Worm (Caenorhabditis elegans) whole organism, late embryonic: Measurements from ENCODE around the gene C06A8.8.

Source experiments
- K02D7.2 ChIP-seq: sonication (generic microtip); optimal IDR thresholded peaks from 2 replicates; lab custom pipeline; 2017; ENCODE audit warnings: mild to moderate bottlenecking, missing genetic modification characterization, missing compliant biosample characterization
- T23F11.4 ChIP-seq: fragments of 200-800 bp; sonication (Bioruptor generic); optimal IDR thresholded peaks from 2 replicates; lab custom pipeline; 2018; ENCODE audit warnings: mild to moderate bottlenecking, missing genetic modification characterization, missing compliant biosample characterization
- Y22D7AL.16 ChIP-seq: sonication (generic microtip); optimal IDR thresholded peaks from 2 replicates; lab custom pipeline; 2016; ENCODE audit warnings: missing genetic modification characterization, missing compliant biosample characterization
- ceh-18 ChIP-seq: sonication (generic microtip); optimal IDR thresholded peaks from 2 replicates; lab custom pipeline; 2016; ENCODE audit warnings: missing genetic modification characterization, missing compliant biosample characterization
- ceh-19 ChIP-seq: fragments of 200-800 bp; sonication (Bioruptor generic); optimal IDR thresholded peaks from 2 replicates; lab custom pipeline; 2018; ENCODE audit warnings: mild to moderate bottlenecking, missing genetic modification characterization, missing compliant biosample characterization
- ceh-22 ChIP-seq: sonication (generic microtip); optimal IDR thresholded peaks from 2 replicates; lab custom pipeline; 2017; ENCODE audit warnings: missing biosample characterization, missing genetic modification characterization
- ceh-24 ChIP-seq: sonication (generic microtip); optimal IDR thresholded peaks from 2 replicates; lab custom pipeline; 2016; ENCODE audit warnings: mild to moderate bottlenecking, missing genetic modification characterization, missing compliant biosample characterization
- ceh-45 ChIP-seq: fragments of 200-800 bp; sonication (Bioruptor generic); IDR thresholded peaks from 2 replicates; pipeline ENCODE4 v1.3.6; 2022; ENCODE audit warnings: missing genetic modification reagents, missing genetic modification characterization, missing compliant biosample characterization
- ceh-6 ChIP-seq: fragments of 200-800 bp; sonication (Bioruptor generic); optimal IDR thresholded peaks from 2 replicates; lab custom pipeline; 2018; ENCODE audit warnings: mild to moderate bottlenecking, missing genetic modification characterization, missing compliant biosample characterization
- ceh-9 ChIP-seq: sonication (generic microtip); optimal IDR thresholded peaks from 2 replicates; lab custom pipeline; 2016; ENCODE audit warnings: mild to moderate bottlenecking, missing genetic modification characterization, inconsistent platforms, missing compliant biosample characterization
- che-1 ChIP-seq: sonication (generic microtip); optimal IDR thresholded peaks from 2 replicates; lab custom pipeline; 2016; ENCODE audit warnings: mild to moderate bottlenecking, missing genetic modification characterization, missing compliant biosample characterization
- elt-2 ChIP-seq: sonication (generic microtip); optimal IDR thresholded peaks from 2 replicates; lab custom pipeline; 2016; ENCODE audit warnings: missing genetic modification reagents, missing genetic modification characterization, missing compliant biosample characterization
- elt-4 ChIP-seq: sonication (generic microtip); optimal IDR thresholded peaks from 2 replicates; lab custom pipeline; 2016; ENCODE audit warnings: missing genetic modification characterization, missing compliant biosample characterization
- ets-4 ChIP-seq: sonication (generic microtip); optimal IDR thresholded peaks from 2 replicates; lab custom pipeline; 2016; ENCODE audit warnings: missing genetic modification characterization, missing compliant biosample characterization
- fax-1 ChIP-seq: sonication (generic microtip); optimal IDR thresholded peaks from 2 replicates; lab custom pipeline; 2016; ENCODE audit warnings: missing genotype, missing genetic modification characterization, missing compliant biosample characterization
- fkh-10 ChIP-seq: fragments of 150-350 bp; optimal IDR thresholded peaks from 2 replicates; lab custom pipeline; 2014; ENCODE audit warnings: missing biosample characterization, missing genetic modification reagents, missing genetic modification characterization
- fkh-6 ChIP-seq: sonication (generic microtip); optimal IDR thresholded peaks from 2 replicates; lab custom pipeline; 2016; ENCODE audit warnings: missing genetic modification characterization, missing compliant biosample characterization
- hlh-13 ChIP-seq: fragments of 200-800 bp; sonication (Bioruptor generic); optimal IDR thresholded peaks from 2 replicates; lab custom pipeline; 2018; ENCODE audit warnings: mild to moderate bottlenecking, missing genetic modification characterization, missing compliant biosample characterization
- hlh-15 ChIP-seq: sonication (generic microtip); optimal IDR thresholded peaks from 2 replicates; lab custom pipeline; 2016; ENCODE audit warnings: missing genetic modification characterization, missing compliant biosample characterization
- hlh-30 ChIP-seq: sonication (generic microtip); optimal IDR thresholded peaks from 2 replicates; lab custom pipeline; 2017; ENCODE audit warnings: antibody characterized with exemption, missing genetic modification characterization, missing compliant biosample characterization; ENCODE audit not compliant: insufficient read depth
- hlh-8 ChIP-seq: sonication (generic microtip); optimal IDR thresholded peaks from 2 replicates; lab custom pipeline; 2016; ENCODE audit warnings: missing genotype, missing genetic modification characterization, missing compliant biosample characterization
- lim-6 ChIP-seq: sonication (generic microtip); optimal IDR thresholded peaks from 2 replicates; lab custom pipeline; 2016; ENCODE audit warnings: missing genetic modification characterization, missing compliant biosample characterization
- lin-11 ChIP-seq: fragments of 200-800 bp; sonication (Bioruptor generic); optimal IDR thresholded peaks from 2 replicates; lab custom pipeline; 2018; ENCODE audit warnings: mild to moderate bottlenecking, missing genetic modification characterization, missing compliant biosample characterization
- mec-3 ChIP-seq: sonication (generic microtip); optimal IDR thresholded peaks from 2 replicates; lab custom pipeline; 2016; ENCODE audit warnings: borderline replicate concordance, missing genetic modification characterization, missing compliant biosample characterization
- nfya-1 ChIP-seq: sonication (generic microtip); optimal IDR thresholded peaks from 2 replicates; lab custom pipeline; 2017; ENCODE audit warnings: missing genetic modification characterization, mild to moderate bottlenecking, missing compliant biosample characterization, antibody characterized with exemption, moderate library complexity
- nhr-11 ChIP-seq: fragments of 150-350 bp; optimal IDR thresholded peaks from 2 replicates; lab custom pipeline; 2014; ENCODE audit warnings: missing biosample characterization, missing genetic modification characterization
- nhr-232 ChIP-seq: sonication (generic microtip); optimal IDR thresholded peaks from 2 replicates; lab custom pipeline; 2016; ENCODE audit warnings: missing genetic modification characterization, missing compliant biosample characterization
- npax-4 ChIP-seq: sonication (generic microtip); optimal IDR thresholded peaks from 2 replicates; lab custom pipeline; 2016; ENCODE audit warnings: missing genetic modification characterization, missing compliant biosample characterization
- odd-2 ChIP-seq: sonication (generic microtip); optimal IDR thresholded peaks from 2 replicates; lab custom pipeline; 2017; ENCODE audit warnings: antibody characterized with exemption, mild to moderate bottlenecking, missing genetic modification characterization, missing compliant biosample characterization
- pax-1 ChIP-seq: fragments of 150-350 bp; optimal IDR thresholded peaks from 2 replicates; lab custom pipeline; 2014; ENCODE audit warnings: missing biosample characterization, missing genetic modification characterization
- pha-2 ChIP-seq: sonication (generic microtip); optimal IDR thresholded peaks from 2 replicates; lab custom pipeline; 2017; ENCODE audit warnings: mild to moderate bottlenecking, missing genetic modification characterization, missing compliant biosample characterization
- pha-4 ChIP-seq: fragments of 150-350 bp; optimal IDR thresholded peaks from 2 replicates; lab custom pipeline; 2018; ENCODE audit warnings: missing biosample characterization, missing genetic modification reagents, missing genetic modification characterization
- ref-2 ChIP-seq: sonication (generic microtip); optimal IDR thresholded peaks from 2 replicates; lab custom pipeline; 2016; ENCODE audit warnings: missing genetic modification characterization, missing compliant biosample characterization
- rnt-1 ChIP-seq: sonication (generic microtip); optimal IDR thresholded peaks from 2 replicates; lab custom pipeline; 2016; ENCODE audit warnings: missing genetic modification characterization, missing compliant biosample characterization
- sox-2 ChIP-seq: fragments of 200-800 bp; sonication (Bioruptor generic); IDR thresholded peaks from 2 replicates; pipeline ENCODE4 v1.3.6; 2022; ENCODE audit warnings: missing genetic modification reagents, missing genetic modification characterization, missing compliant biosample characterization
- syd-9 ChIP-seq: sonication (generic microtip); optimal IDR thresholded peaks from 2 replicates; lab custom pipeline; 2016; ENCODE audit warnings: mild to moderate bottlenecking, missing genetic modification characterization, moderate library complexity, missing compliant biosample characterization
- tbx-2 ChIP-seq: sonication (generic microtip); optimal IDR thresholded peaks from 2 replicates; lab custom pipeline; 2016; ENCODE audit warnings: missing genetic modification characterization, missing compliant biosample characterization
- tbx-7 ChIP-seq: sonication (generic microtip); optimal IDR thresholded peaks from 2 replicates; lab custom pipeline; 2016; ENCODE audit warnings: missing genotype, missing genetic modification characterization, missing compliant biosample characterization
- unc-42 ChIP-seq: sonication (generic microtip); optimal IDR thresholded peaks from 2 replicates; lab custom pipeline; 2016; ENCODE audit warnings: missing genotype, missing genetic modification characterization, missing compliant biosample characterization
- zip-5 ChIP-seq: sonication (generic microtip); optimal IDR thresholded peaks from 2 replicates; lab custom pipeline; 2016; ENCODE audit warnings: missing genetic modification characterization, missing compliant biosample characterization
- ztf-16 ChIP-seq: sonication (generic microtip); optimal IDR thresholded peaks from 2 replicates; lab custom pipeline; 2017; ENCODE audit warnings: missing genetic modification characterization, missing compliant biosample characterization

C06A8.8 gene

ce11 chrII:7777320-7777978, 5.6 kb upstream of the C06A8.8 start, which contains the start of gene mthf-1:
mthf-1 (minus strand) TSS chrII:7777823.
- TF ChIP-seq hlh-30 (tag; lab: Kevin White, UChicago) (peak; percentile 6), odd-2 (tag; lab: Kevin White, UChicago) (no peak), zip-5 (tag; lab: Kevin White, UChicago) (no peak), elt-2 (tag; lab: Kevin White, UChicago) (peak; percentile 81), ceh-9 (tag; lab: Kevin White, UChicago) (no peak)
- TF ChIP-seq, all 69 proteins: peak for 2

ce11 chrII:7776715-7777114, 4.9 kb upstream of the C06A8.8 start:
- no peak for TF ChIP-seq pha-2
- TF ChIP-seq fkh-10 (GFP tag; lab: Kevin White, UChicago): no peak
- TF ChIP-seq elt-2 (tag; lab: Kevin White, UChicago): peak; percentile 85
- TF ChIP-seq, all 69 proteins: peak for 1

- no peak for TF ChIP-seq ceh-24
- TF ChIP-seq mec-3 (tag; lab: Kevin White, UChicago): no peak
- TF ChIP-seq ceh-19: no peak
- no peak for TF ChIP-seq nhr-232 (tag; lab: Kevin White, UChicago)
- TF ChIP-seq unc-42 (tag; lab: Kevin White, UChicago): no peak
- no peak for TF ChIP-seq rnt-1 (tag; lab: Kevin White, UChicago)
- no peak for TF ChIP-seq ref-2 (tag; lab: Kevin White, UChicago)
- TF ChIP-seq zip-5 (tag; lab: Kevin White, UChicago): no peak
- TF ChIP-seq fkh-10 (GFP tag; lab: Kevin White, UChicago): no peak
These were observed 4.4 kb upstream of the C06A8.8 start for ce11 chrII:7776232-7776631.

ce11 chrII:7773427-7773993, 1.7 kb upstream of the C06A8.8 start:
- TF ChIP-seq pha-4: no peak
- TF ChIP-seq tbx-7 (tag; lab: Kevin White, UChicago): no peak
- TF ChIP-seq fax-1 (tag; lab: Kevin White, UChicago): no peak
- TF ChIP-seq unc-42 (tag; lab: Kevin White, UChicago): no peak
- TF ChIP-seq lin-11 (tag; lab: Kevin White, UChicago): no peak
- no peak for TF ChIP-seq fkh-10 (GFP tag; lab: Kevin White, UChicago)
- no peak for TF ChIP-seq pax-1
- TF ChIP-seq nhr-232 (tag; lab: Kevin White, UChicago): no peak
- TF ChIP-seq, all 69 proteins: peak for 0

ce11 chrII:7772411-7772810, 594 bp upstream of the C06A8.8 start, which contains the start of gene C06A8.6:
C06A8.6 (plus strand) TSS chrII:7772499.
- TF ChIP-seq npax-4 (tag; lab: Kevin White, UChicago): no peak
- no peak for TF ChIP-seq ceh-6 (GFP tag; lab: Kevin White, UChicago)
- no peak for TF ChIP-seq pha-2
- no peak for TF ChIP-seq ets-4 (tag; lab: Kevin White, UChicago)
- TF ChIP-seq hlh-15 (tag; lab: Kevin White, UChicago): no peak
- no peak for TF ChIP-seq syd-9 (tag; lab: Kevin White, UChicago)
- TF ChIP-seq ztf-16 (tag; lab: Kevin White, UChicago): no peak
- no peak for TF ChIP-seq fkh-6
- TF ChIP-seq pax-1: no peak
- TF ChIP-seq tbx-2 (tag; lab: Kevin White, UChicago): no peak

ce11 chrII:7770253-7770652, 1.6 kb downstream of the C06A8.8 start:
- TF ChIP-seq nhr-11 (tag; lab: Kevin White, UChicago) (no peak), ceh-45 (no peak), nhr-232 (tag; lab: Kevin White, UChicago) (no peak), lin-11 (tag; lab: Kevin White, UChicago) (no peak), elt-4 (tag; lab: Kevin White, UChicago) (no peak), ceh-22 (tag; lab: Kevin White, UChicago) (no peak), pha-4 (no peak), hlh-8 (no peak), T23F11.4 (no peak), hlh-13 (GFP tag; lab: Kevin White, UChicago) (no peak), tbx-2 (tag; lab: Kevin White, UChicago) (no peak), Y22D7AL.16 (tag; lab: Kevin White, UChicago) (no peak), nfya-1 (tag; lab: Kevin White, UChicago) (no peak), K02D7.2 (no peak), lim-6 (tag; lab: Kevin White, UChicago) (no peak), che-1 (tag; lab: Kevin White, UChicago) (no peak), ceh-18 (tag; lab: Kevin White, UChicago) (no peak), ets-4 (tag; lab: Kevin White, UChicago) (no peak), sox-2 (GFP tag; lab: Robert Waterston, UW) (no peak), ceh-9 (tag; lab: Kevin White, UChicago) (no peak)
